Fruit fly (Drosophila melanogaster) whole organism, adult: ENCODE data around the gene CG14605.
A peak's percentile ranks its signal among the peaks of the same experiment; 100 is the strongest.

ENCODE experiments used
- CG11617 ChIP-seq: fragments of 200-800 bp; sonication (Bioruptor generic); optimal IDR thresholded peaks from 2 replicates; lab custom pipeline; 2017; ENCODE audit warnings: mild to moderate bottlenecking, missing biosample characterization, missing genetic modification reagents, missing genetic modification characterization
- CG12768 ChIP-seq: fragments of 200-800 bp; sonication (Bioruptor generic); optimal IDR thresholded peaks from 2 replicates; lab custom pipeline; 2017; ENCODE audit warnings: missing biosample characterization, missing genetic modification characterization, mild to moderate bottlenecking, moderate library complexity, missing genetic modification reagents
- CG14711 ChIP-seq: fragments of 200-800 bp; sonication (Bioruptor generic); optimal IDR thresholded peaks from 2 replicates; lab custom pipeline; 2018; ENCODE audit warnings: missing biosample characterization, mild to moderate bottlenecking, missing genetic modification characterization, moderate library complexity
- CG1620 ChIP-seq: fragments of 200-800 bp; sonication (Bioruptor generic); optimal IDR thresholded peaks from 2 replicates; lab custom pipeline; 2016; ENCODE audit warnings: missing biosample characterization, missing genetic modification characterization
- CG33017 ChIP-seq: fragments of 200-800 bp; sonication (Bioruptor generic); optimal IDR thresholded peaks from 2 replicates; lab custom pipeline; 2018; ENCODE audit warnings: missing biosample characterization, mild to moderate bottlenecking, missing genetic modification characterization, moderate library complexity
- CG5204 ChIP-seq: fragments of 200-800 bp; sonication (Bioruptor generic); optimal IDR thresholded peaks from 2 replicates; lab custom pipeline; 2016; ENCODE audit warnings: missing biosample characterization, missing genetic modification characterization
- CG7045 ChIP-seq: fragments of 200-800 bp; sonication (Bioruptor generic); optimal IDR thresholded peaks from 2 replicates; lab custom pipeline; 2017; ENCODE audit warnings: missing biosample characterization, mild to moderate bottlenecking, missing genetic modification characterization
- CG7101 ChIP-seq: fragments of 200-800 bp; sonication (Bioruptor generic); optimal IDR thresholded peaks from 2 replicates; lab custom pipeline; 2018; ENCODE audit warnings: missing biosample characterization, mild to moderate bottlenecking, missing genetic modification characterization, moderate library complexity
- Clk ChIP-seq: fragments of 200-800 bp; sonication (Bioruptor generic); optimal IDR thresholded peaks from 2 replicates; lab custom pipeline; 2017; ENCODE audit warnings: missing biosample characterization, missing genetic modification characterization
- Crg-1 ChIP-seq: fragments of 200-800 bp; sonication (Bioruptor generic); optimal IDR thresholded peaks from 2 replicates; lab custom pipeline; 2016; ENCODE audit warnings: missing biosample characterization, missing genetic modification characterization
- Hr96 ChIP-seq: fragments of 200-800 bp; sonication (Bioruptor generic); optimal IDR thresholded peaks from 2 replicates; lab custom pipeline; 2016; ENCODE audit warnings: missing biosample characterization, missing genetic modification characterization
- Mnt ChIP-seq: fragments of 200-800 bp; sonication (Bioruptor generic); optimal IDR thresholded peaks from 2 replicates; lab custom pipeline; 2016; ENCODE audit warnings: missing biosample characterization, mild to moderate bottlenecking, missing genetic modification characterization
- bab1 ChIP-seq: fragments of 200-800 bp; sonication (Bioruptor generic); optimal IDR thresholded peaks from 3 replicates; lab custom pipeline; 2019; ENCODE audit warnings: missing biosample characterization, mild to moderate bottlenecking, missing genetic modification characterization, moderate library complexity
- cic ChIP-seq: fragments of 200-800 bp; sonication (Bioruptor generic); optimal IDR thresholded peaks from 2 replicates; lab custom pipeline; 2017; ENCODE audit warnings: missing biosample characterization, mild to moderate bottlenecking, missing genetic modification characterization, moderate library complexity
- cnc ChIP-seq, 2 experiments: fragments of >200 bp; optimal IDR thresholded peaks; 2 replicates each; lab custom pipeline; 2017
- kay ChIP-seq: fragments of 200-800 bp; sonication (Bioruptor generic); peaks from one replicate; lab custom pipeline; 2016; ENCODE audit warnings: missing biosample characterization, missing genetic modification characterization, borderline replicate concordance
- ovo ChIP-seq: fragments of 200-800 bp; sonication (Bioruptor generic); optimal IDR thresholded peaks from 2 replicates; lab custom pipeline; 2016; ENCODE audit warnings: missing biosample characterization, missing genetic modification characterization
- pad ChIP-seq: fragments of 200-800 bp; sonication (Bioruptor generic); optimal IDR thresholded peaks from 3 replicates; lab custom pipeline; 2017; ENCODE audit warnings: missing biosample characterization, missing genetic modification characterization, mild to moderate bottlenecking, moderate library complexity, missing genetic modification reagents
- tj ChIP-seq: fragments of 200-800 bp; sonication (Bioruptor generic); optimal IDR thresholded peaks from 3 replicates; lab custom pipeline; 2017; ENCODE audit warnings: missing biosample characterization, mild to moderate bottlenecking, missing genetic modification characterization, moderate library complexity
- toe ChIP-seq: fragments of 200-800 bp; sonication (Bioruptor generic); optimal IDR thresholded peaks from 2 replicates; lab custom pipeline; 2016; ENCODE audit warnings: missing biosample characterization, missing genetic modification characterization

CG14605 gene

DNA sequence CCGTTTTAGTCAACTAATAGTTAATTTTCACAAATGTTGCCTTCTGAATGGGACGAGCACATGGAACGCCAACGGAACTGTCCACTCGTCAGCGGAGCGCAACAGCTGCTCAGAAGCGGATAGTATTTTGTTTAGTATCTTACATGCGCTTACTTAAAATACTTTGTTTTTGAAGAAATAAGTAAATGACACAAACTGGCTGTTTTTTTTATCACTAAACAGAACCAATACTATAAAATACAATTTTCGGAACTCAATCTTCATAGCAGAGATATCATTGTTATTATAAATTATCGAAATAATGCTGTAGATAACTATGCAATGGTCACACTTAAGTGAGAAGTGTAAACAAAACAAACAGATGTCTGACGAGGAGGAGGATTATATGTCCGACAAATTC, 27.4 kb upstream of the CG14605 start, which contains the start of the genes Noc3 and CG10053:
Noc3 (minus strand) TSS at position 81 of the 400 bp plus-strand sequence.
CG10053 (plus strand) TSS at position 202 of the 400 bp plus-strand sequence.
- TF ChIP-seq Hr96 (GFP tag; lab: Kevin White, UChicago) (no peak), CG12768 (GFP tag; lab: Kevin White, UChicago) (no peak), cnc (optimal IDR thresholded peaks at IDR 0.05; lab: Kevin White, UChicago) (no peak), Mnt (GFP tag; lab: Kevin White, UChicago) (peak; percentile 96), pad (GFP tag; lab: Kevin White, UChicago) (no peak), bab1 (peak; percentile 22), tj (GFP tag; lab: Kevin White, UChicago) (no peak)

DNA sequence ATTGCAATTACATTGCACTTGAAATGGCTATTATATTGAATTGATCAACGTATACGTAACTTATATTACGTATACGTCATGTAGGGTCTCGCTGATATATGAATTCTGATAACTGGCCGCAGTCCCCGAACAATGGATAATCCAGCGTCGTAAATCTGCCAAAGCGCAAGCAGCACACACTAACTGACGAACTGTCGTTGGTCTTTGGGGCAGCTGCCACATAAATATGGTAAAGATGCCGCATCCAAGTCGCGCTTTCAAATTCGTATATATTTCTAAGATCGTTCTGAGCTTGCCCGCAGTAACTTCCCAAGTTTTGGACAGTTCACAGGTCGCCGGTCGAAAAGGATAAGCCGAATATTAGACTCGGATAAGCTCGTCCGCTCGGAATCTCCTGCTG, 22.0 kb upstream of the CG14605 start, which contains the start of gene CG14607:
CG14607 (plus strand) TSS at position 301 of the 400 bp plus-strand sequence.
- TF ChIP-seq CG12768 (GFP tag; lab: Kevin White, UChicago) (no peak), bab1 (no peak), cic (no peak), pad (GFP tag; lab: Kevin White, UChicago) (no peak), tj (GFP tag; lab: Kevin White, UChicago) (no peak), CG14711 (tag; lab: Kevin White, UChicago) (no peak), CG1620 (GFP tag; lab: Kevin White, UChicago) (no peak)

DNA sequence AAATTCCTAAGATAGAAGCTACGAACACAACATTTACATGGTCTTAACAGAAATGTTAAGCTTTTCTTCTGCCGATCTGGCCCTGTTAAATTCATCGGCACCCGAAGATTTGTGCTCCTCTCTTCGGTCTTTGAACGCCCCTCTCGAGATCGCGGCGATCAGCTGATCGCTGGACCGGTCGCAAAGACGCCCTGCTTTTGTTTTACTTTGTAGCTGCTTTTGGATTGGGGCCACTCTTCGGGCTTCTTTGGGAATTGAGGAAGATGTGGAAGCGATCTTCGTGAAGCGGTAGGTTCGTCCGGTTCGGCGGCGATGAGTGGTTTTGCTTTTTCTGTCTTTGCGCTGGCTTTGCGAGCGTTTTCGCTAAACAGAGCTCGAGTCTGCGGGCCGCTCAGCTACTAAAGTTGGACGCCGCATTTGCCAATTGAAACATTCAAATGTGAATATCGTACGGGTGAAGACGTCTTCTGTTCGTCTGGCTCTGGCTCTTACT, 4.5 kb upstream of the CG14605 start, which contains the start of gene thw:
thw (plus strand) TSS at position 443 of the 493 bp plus-strand sequence.
- no peak for TF ChIP-seq bab1
- no peak for TF ChIP-seq toe (GFP tag; lab: Kevin White, UChicago)
- no peak for TF ChIP-seq Mnt (GFP tag; lab: Kevin White, UChicago)
- no peak for TF ChIP-seq cic
- TF ChIP-seq cnc (optimal IDR thresholded peaks at IDR 0.05; lab: Kevin White, UChicago) = no peak
- no peak for TF ChIP-seq ovo (GFP tag; lab: Kevin White, UChicago)
- TF ChIP-seq CG5204 = no peak

DNA sequence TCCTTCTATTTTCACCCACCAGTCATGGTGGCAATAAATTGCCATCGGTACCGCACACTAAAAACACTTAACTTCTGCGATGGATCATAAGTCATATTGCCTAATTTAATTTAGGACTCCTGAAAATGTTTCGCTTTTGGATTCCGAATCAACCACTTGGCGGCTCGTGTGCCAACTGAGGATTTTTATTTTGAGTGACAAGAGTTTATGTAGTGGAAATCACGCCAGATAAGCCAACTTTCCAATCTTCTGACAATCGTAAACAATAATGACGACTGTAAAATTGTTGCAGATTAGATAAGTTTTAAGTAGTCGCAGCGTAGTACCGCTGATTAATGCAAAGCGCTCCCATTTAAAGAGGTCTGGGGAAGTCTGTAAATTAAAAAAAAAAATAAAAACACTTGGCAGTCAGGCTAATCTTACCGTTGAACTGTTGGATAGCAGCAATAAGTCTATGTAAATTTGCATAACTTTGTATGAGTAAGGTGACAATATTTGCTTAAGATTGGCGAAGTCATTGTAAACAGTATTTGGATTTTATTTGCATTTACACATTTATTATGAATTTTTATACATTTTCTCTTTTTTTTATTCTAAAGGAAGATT, 2.5 kb downstream of the CG14605 start, which contains the start of gene CG14606:
CG14606 (minus strand) TSS at position 160 of the 606 bp plus-strand sequence.
- TF ChIP-seq ovo (GFP tag; lab: Kevin White, UChicago) = peak; percentile 45
- peak; percentile 89 for TF ChIP-seq CG7045 (GFP tag; lab: Kevin White, UChicago)
- peak; percentile 24 for TF ChIP-seq CG1620 (GFP tag; lab: Kevin White, UChicago)
- no peak for TF ChIP-seq bab1
- peak; percentile 52 for TF ChIP-seq CG14711 (tag; lab: Kevin White, UChicago)
- TF ChIP-seq cnc (optimal IDR thresholded peaks at IDR 0.05; lab: Kevin White, UChicago) = no peak
- TF ChIP-seq Hr96 (GFP tag; lab: Kevin White, UChicago) = peak; percentile 37
- peak; percentile 79 for TF ChIP-seq CG7101
- TF ChIP-seq Mnt (GFP tag; lab: Kevin White, UChicago) = peak; percentile 60
- TF ChIP-seq Crg-1 = peak; percentile 83
- TF ChIP-seq CG12768 (GFP tag; lab: Kevin White, UChicago) = peak; percentile 36
- peak; percentile 27 for TF ChIP-seq tj (GFP tag; lab: Kevin White, UChicago)
- peak; percentile 73 for TF ChIP-seq CG11617 (GFP tag; lab: Kevin White, UChicago)
- no peak for TF ChIP-seq Clk (GFP tag; lab: Kevin White, UChicago)
- peak; percentile 9 for TF ChIP-seq pad (GFP tag; lab: Kevin White, UChicago)
- peak; percentile 35 for TF ChIP-seq CG5204
- TF ChIP-seq kay (GFP tag; lab: Kevin White, UChicago) = peak; percentile 89
- TF ChIP-seq toe (GFP tag; lab: Kevin White, UChicago) = peak; percentile 66
- TF ChIP-seq CG33017 (tag; lab: Kevin White, UChicago) = peak; percentile 82
- TF ChIP-seq cic = peak; percentile 65

DNA sequence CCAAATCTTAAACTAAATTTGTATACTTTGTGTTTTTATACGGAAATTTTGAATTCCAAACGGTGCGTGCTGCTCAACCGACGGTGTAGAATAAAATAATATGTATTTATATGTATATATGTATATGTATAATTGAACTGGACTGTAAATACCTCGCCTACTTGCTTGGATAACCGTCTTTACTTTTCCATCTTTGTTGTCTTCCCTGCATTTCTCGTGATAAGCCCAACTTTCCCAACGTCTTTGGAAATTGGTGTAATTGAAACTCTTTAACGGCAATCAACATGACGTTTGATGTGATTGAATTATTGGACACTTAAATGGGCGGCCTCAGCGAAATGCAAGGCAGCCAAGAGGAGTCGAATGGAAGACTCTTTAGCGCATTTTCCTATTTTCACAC, 11.2 kb downstream of the CG14605 start, which contains the start of gene CG1288:
CG1288 (minus strand) TSS at position 101 of the 400 bp plus-strand sequence.
- no peak for TF ChIP-seq CG12768 (GFP tag; lab: Kevin White, UChicago)
- TF ChIP-seq kay (GFP tag; lab: Kevin White, UChicago) = no peak
- no peak for TF ChIP-seq tj (GFP tag; lab: Kevin White, UChicago)
- no peak for TF ChIP-seq Hr96 (GFP tag; lab: Kevin White, UChicago)
- TF ChIP-seq pad (GFP tag; lab: Kevin White, UChicago) = no peak
- TF ChIP-seq CG14711 (tag; lab: Kevin White, UChicago) = no peak
- no peak for TF ChIP-seq Crg-1
- no peak for TF ChIP-seq bab1
- no peak for TF ChIP-seq CG1620 (GFP tag; lab: Kevin White, UChicago)
- TF ChIP-seq toe (GFP tag; lab: Kevin White, UChicago) = no peak
- no peak for TF ChIP-seq cic
- TF ChIP-seq CG11617 (GFP tag; lab: Kevin White, UChicago) = no peak
- no peak for TF ChIP-seq CG7045 (GFP tag; lab: Kevin White, UChicago)

DNA sequence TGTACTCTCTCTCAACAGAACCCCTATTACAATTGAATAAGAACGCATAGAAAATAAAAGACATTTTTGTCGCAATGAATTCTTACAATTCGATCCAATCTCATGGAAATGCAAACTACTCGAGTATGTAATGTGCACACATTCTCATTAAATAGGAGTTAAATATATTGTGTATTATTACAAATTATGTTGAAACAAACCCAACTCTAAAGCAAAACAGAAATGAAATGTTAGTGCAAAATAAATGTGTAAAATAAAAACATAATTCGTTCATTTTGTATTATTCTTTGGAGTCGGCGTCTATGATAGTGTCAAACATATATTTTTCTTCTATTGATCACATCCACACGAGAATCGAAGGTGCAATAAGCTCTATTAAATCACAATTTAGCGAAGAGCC, 18.8 kb downstream of the CG14605 start, which contains the start of gene CG14609:
CG14609 (plus strand) TSS at position 301 of the 400 bp plus-strand sequence.
- TF ChIP-seq cnc (optimal IDR thresholded peaks at IDR 0.05; lab: Kevin White, UChicago) (no peak), pad (GFP tag; lab: Kevin White, UChicago) (no peak)
